Fruit fly (Drosophila melanogaster): ENCODE measurements around the gene Ccm3.

The Ccm3 gene

DNA sequence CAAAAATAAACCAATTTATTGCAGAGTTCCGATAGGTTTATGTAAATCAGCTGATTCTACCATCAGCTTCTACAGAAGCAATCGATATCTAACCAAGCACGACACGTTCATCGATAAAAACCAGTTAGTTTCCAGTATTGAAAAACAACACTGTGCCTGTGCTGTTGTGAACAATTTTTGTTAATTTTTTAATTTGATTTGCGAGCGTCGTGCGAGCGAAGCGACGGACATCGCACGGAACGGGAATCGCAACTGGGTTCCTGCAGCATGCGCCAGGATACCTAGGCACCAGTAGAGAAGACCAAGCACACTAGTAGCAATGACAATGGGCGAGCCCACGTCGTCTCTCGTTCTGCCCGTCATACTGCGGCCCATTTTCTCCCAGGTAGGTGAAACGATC is at the start of gene Ccm3, which contains the start of gene CG6136 (continued):
- TF ChIP-seq CG3281 (GFP tag; optimal IDR thresholded peaks at IDR 0.05) = peak; percentile 35
- TF ChIP-seq repo (GFP tag; optimal IDR thresholded peaks at IDR 0.05) = peak; percentile 39
- TF ChIP-seq CG6254 (GFP tag; optimal IDR thresholded peaks at IDR 0.05) = no peak
- no peak for TF ChIP-seq CG11093 (GFP tag; IDR thresholded peaks at IDR 0.05)
- TF ChIP-seq CG17359 (tag; optimal IDR thresholded peaks at IDR 0.05) = no peak
- no peak for TF ChIP-seq slp2 (GFP tag; optimal IDR thresholded peaks at IDR 0.05)
- no peak for TF ChIP-seq Hmx (GFP tag; optimal IDR thresholded peaks at IDR 0.05)
- no peak for TF ChIP-seq CG8478 (optimal IDR thresholded peaks at IDR 0.05)
- peak; percentile 36 for TF ChIP-seq unpg (GFP tag; optimal IDR thresholded peaks at IDR 0.05)
- no peak for TF ChIP-seq Aef1 (GFP tag; IDR thresholded peaks at IDR 0.05)
- no peak for TF ChIP-seq CTCF (GFP tag; optimal IDR thresholded peaks at IDR 0.05)
- TF ChIP-seq fu2 (GFP tag; optimal IDR thresholded peaks at IDR 0.05) = no peak
- TF ChIP-seq Tbp (GFP tag; optimal IDR thresholded peaks at IDR 0.05) = no peak
- TF ChIP-seq CG2202 (tag; optimal IDR thresholded peaks at IDR 0.05) = no peak
- TF ChIP-seq CG2712 (tag; optimal IDR thresholded peaks at IDR 0.05) = peak; percentile 27
- TF ChIP-seq CG4404 (GFP tag; IDR thresholded peaks at IDR 0.05) = peak; percentile 25; the same call in 1 of the 2 replicates
- no peak for TF ChIP-seq Spps (tag; optimal IDR thresholded peaks at IDR 0.05)
- no peak for TF ChIP-seq CoRest (tag; optimal IDR thresholded peaks at IDR 0.05)
- TF ChIP-seq Ets97D (GFP tag; optimal IDR thresholded peaks at IDR 0.05) = peak; percentile 76
- TF ChIP-seq CG16813 (GFP tag; IDR thresholded peaks at IDR 0.05; ENCODE audit: partially characterized antibody) = peak; percentile 88
- TF ChIP-seq Fer1 (GFP tag; optimal IDR thresholded peaks at IDR 0.05) = peak; percentile 65
- no peak for TF ChIP-seq dan (GFP tag; IDR thresholded peaks at IDR 0.05)
- no peak for TF ChIP-seq Poxn (GFP tag; IDR thresholded peaks at IDR 0.05)
- peak; percentile 94 for TF ChIP-seq Med (GFP tag)
- no peak for TF ChIP-seq Gsc (GFP tag; IDR thresholded peaks at IDR 0.05)
- no peak for TF ChIP-seq Lim3 (GFP tag; IDR thresholded peaks at IDR 0.05)
- peak; percentile 56; the same call in 1 of the 2 replicates for TF ChIP-seq slbo (GFP tag; IDR thresholded peaks at IDR 0.05)
- TF ChIP-seq CG10462 (GFP tag; optimal IDR thresholded peaks at IDR 0.05) = no peak
- peak; percentile 87 for TF ChIP-seq mld (GFP tag; IDR thresholded peaks at IDR 0.05; ENCODE audit: partially characterized antibody)
- peak; percentile 83 for TF ChIP-seq CG7963 (GFP tag; IDR thresholded peaks at IDR 0.05; ENCODE audit: partially characterized antibody)
- no peak for TF ChIP-seq CG8765 (GFP tag; IDR thresholded peaks at IDR 0.05)
- TF ChIP-seq pzg (GFP tag; optimal IDR thresholded peaks at IDR 0.05) = peak; percentile 86
- peak; percentile 54; the same call in 1 of the 2 replicates for TF ChIP-seq chm (GFP tag; IDR thresholded peaks at IDR 0.05)
- no peak for TF ChIP-seq CG11723 (GFP tag; optimal IDR thresholded peaks at IDR 0.05)
- TF ChIP-seq Asciz (GFP tag; optimal IDR thresholded peaks at IDR 0.05) = no peak
- no peak for TF ChIP-seq Vsx1 (GFP tag; optimal IDR thresholded peaks at IDR 0.05)
- TF ChIP-seq crol (GFP tag; IDR thresholded peaks at IDR 0.05) = no peak
- no peak for TF ChIP-seq maf-S (GFP tag; optimal IDR thresholded peaks at IDR 0.05)
- peak; percentile 53 for TF ChIP-seq trem (tag; optimal IDR thresholded peaks at IDR 0.05)
- no peak for TF ChIP-seq abd-A (tag; optimal IDR thresholded peaks at IDR 0.05)
- TF ChIP-seq tin (GFP tag; optimal IDR thresholded peaks at IDR 0.05) = peak; percentile 7
- peak; percentile 87 for TF ChIP-seq vnd (GFP tag; IDR thresholded peaks at IDR 0.05; ENCODE audit: partially characterized antibody)
- peak; percentile 64 for TF ChIP-seq Hr39 (optimal IDR thresholded peaks at IDR 0.05)
- TF ChIP-seq bowl (GFP tag; IDR thresholded peaks at IDR 0.05) = no peak
- no peak for TF ChIP-seq tap (tag; optimal IDR thresholded peaks at IDR 0.05)
- peak; percentile 66 for TF ChIP-seq E2f2 (GFP tag; IDR thresholded peaks at IDR 0.05)
- TF ChIP-seq stwl (tag; optimal IDR thresholded peaks at IDR 0.05) = peak; percentile 80
- TF ChIP-seq vfl (GFP tag; optimal IDR thresholded peaks at IDR 0.05) = peak; percentile 36
- TF ChIP-seq Awh (GFP tag; IDR thresholded peaks at IDR 0.05) = no peak
- no peak for TF ChIP-seq Eip74EF (GFP tag; optimal IDR thresholded peaks at IDR 0.05)
- peak; percentile 81 for TF ChIP-seq CHES-1-like (GFP tag; optimal IDR thresholded peaks at IDR 0.05)
- no peak for TF ChIP-seq GATAe (GFP tag; conservative IDR thresholded peaks at IDR 0.05)
- no peak for TF ChIP-seq danr (GFP tag; IDR thresholded peaks at IDR 0.05)
